Worm (Caenorhabditis elegans) whole organism, midembryonic: Measurements from ENCODE around the gene ptr-24.

ENCODE experiments used
- cog-1 ChIP-seq: sonication (generic microtip); optimal IDR thresholded peaks from 2 replicates; lab custom pipeline; 2016; ENCODE audit warnings: missing genetic modification characterization, missing compliant biosample characterization
- flt-1 ChIP-seq: fragments of 200-800 bp; sonication (Bioruptor generic); IDR thresholded peaks from 2 replicates; pipeline ENCODE4 v1.3.6; 2022; ENCODE audit warnings: missing genetic modification characterization, missing compliant biosample characterization
- med-1 ChIP-seq: sonication (generic microtip); optimal IDR thresholded peaks from 2 replicates; lab custom pipeline; 2017; ENCODE audit warnings: missing genetic modification characterization, mild to moderate bottlenecking, missing compliant biosample characterization, antibody characterized with exemption, missing genetic modification reagents; ENCODE audit not compliant: insufficient read depth

DNA sequence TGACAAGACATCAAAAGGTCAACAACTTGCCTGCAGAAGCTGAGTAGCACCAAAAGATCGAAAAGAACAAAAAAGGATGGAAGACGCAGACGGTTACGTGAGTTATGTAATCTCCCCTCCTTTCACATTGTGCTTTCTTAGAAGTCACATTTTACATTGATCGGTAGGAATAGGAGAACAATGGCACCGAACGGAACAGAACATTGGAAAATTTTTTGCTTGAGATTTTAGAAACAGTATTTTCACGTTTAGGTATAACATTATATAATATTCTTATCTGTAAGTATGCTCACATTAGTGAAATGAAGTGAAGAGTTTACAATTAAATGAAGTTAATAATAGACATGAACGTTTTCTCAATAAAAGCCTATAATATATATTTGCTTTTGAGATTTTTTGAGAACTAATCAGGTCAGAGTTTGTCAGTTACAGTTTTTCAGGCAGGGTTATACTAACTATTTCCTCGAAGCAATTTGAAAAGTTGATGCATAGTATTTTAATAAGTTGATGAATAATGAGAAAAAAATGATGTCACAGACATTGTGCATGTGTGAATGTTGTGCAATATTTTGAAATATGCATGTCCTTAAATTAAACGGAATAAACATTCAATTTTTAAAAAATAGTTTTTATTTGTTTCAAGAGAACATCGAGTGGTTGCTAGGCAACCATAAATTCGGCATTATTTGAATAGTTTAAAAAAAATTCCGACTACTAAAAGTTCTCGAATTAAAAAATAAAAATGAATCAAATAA is 43.3 kb downstream of the ptr-24 start:
- no peak for TF ChIP-seq flt-1 (GFP tag; lab: Robert Waterston, UW)
- TF ChIP-seq cog-1 (tag; lab: Kevin White, UChicago) = no peak
- no peak for TF ChIP-seq med-1
